Worm (Caenorhabditis elegans): ENCODE data around the gene pqn-41.

ce11 chrIII:1976642-1977041, 70.9 kb downstream of the pqn-41 start, which contains the start of gene R155.3:
- TF ChIP-seq mdl-1 (tag; optimal IDR thresholded peaks at IDR 0.05) (no peak), lin-13 (GFP tag; optimal IDR thresholded peaks at IDR 0.05) (no peak), unc-86 (tag; optimal IDR thresholded peaks at IDR 0.05) (no peak), nhr-11 (tag; optimal IDR thresholded peaks at IDR 0.05) (no peak)

Measured in whole organism, L1 larva.